Fruit fly (Drosophila melanogaster) whole organism, embryonic: ENCODE results near the gene Mrp5.

ENCODE experiments used
- Awh ChIP-seq: fragments of 200-800 bp; sonication (Bioruptor generic); IDR thresholded peaks from 2 replicates; pipeline ENCODE4, ENCODE4 v1.3.6; 2022; ENCODE audit warnings: missing biosample characterization, missing genetic modification characterization
- BtbVII ChIP-seq: fragments of 200-800 bp; sonication (Bioruptor generic); optimal IDR thresholded peaks from 3 replicates; lab custom pipeline; 2017; ENCODE audit warnings: missing biosample characterization, mild to moderate bottlenecking, missing genetic modification characterization
- CG10654 ChIP-seq: fragments of 200-800 bp; sonication (Bioruptor generic); optimal IDR thresholded peaks from 2 replicates; lab custom pipeline; 2016; ENCODE audit warnings: missing biosample characterization, missing genetic modification characterization
- CG11093 ChIP-seq: fragments of 200-800 bp; sonication (Bioruptor generic); IDR thresholded peaks from 3 replicates; pipeline ENCODE4 v1.3.6; 2022; ENCODE audit warnings: missing biosample characterization, missing genetic modification characterization
- CG11398 ChIP-seq: fragments of 200-800 bp; sonication (Bioruptor generic); optimal IDR thresholded peaks from 2 replicates; lab custom pipeline; 2016; ENCODE audit warnings: missing biosample characterization, missing genetic modification characterization
- CG12104 ChIP-seq: fragments of 200-800 bp; sonication (Bioruptor generic); optimal IDR thresholded peaks from 3 replicates; lab custom pipeline; 2016; ENCODE audit warnings: missing biosample characterization, missing genetic modification characterization
- CG12299 ChIP-seq: fragments of 200-800 bp; sonication (Bioruptor generic); optimal IDR thresholded peaks from 2 replicates; lab custom pipeline; 2018; ENCODE audit warnings: missing biosample characterization, mild to moderate bottlenecking, missing genetic modification characterization
- CG13296 ChIP-seq: fragments of 200-800 bp; sonication (Bioruptor generic); optimal IDR thresholded peaks from 3 replicates; lab custom pipeline; 2018; ENCODE audit warnings: missing biosample characterization, mild to moderate bottlenecking, missing genetic modification characterization
- CG13624 ChIP-seq: fragments of 200-800 bp; sonication (Bioruptor generic); optimal IDR thresholded peaks from 2 replicates; lab custom pipeline; 2016; ENCODE audit warnings: missing biosample characterization, missing genetic modification characterization
- CG13894 ChIP-seq: fragments of 200-800 bp; sonication (Bioruptor generic); optimal IDR thresholded peaks from 3 replicates; lab custom pipeline; 2018; ENCODE audit warnings: missing biosample characterization, mild to moderate bottlenecking, missing genetic modification characterization, moderate library complexity
- CG14965 ChIP-seq: fragments of 200-800 bp; sonication (Bioruptor generic); optimal IDR thresholded peaks from 2 replicates; lab custom pipeline; 2016; ENCODE audit warnings: missing biosample characterization, missing genetic modification characterization, borderline replicate concordance
- CG16779 ChIP-seq: fragments of 200-800 bp; sonication (Bioruptor generic); IDR thresholded peaks from 2 replicates; pipeline ENCODE4 v1.3.6; 2022; ENCODE audit warnings: missing biosample characterization, missing genetic modification characterization
- CG3065 ChIP-seq: fragments of 200-800 bp; sonication (Bioruptor generic); optimal IDR thresholded peaks from 2 replicates; lab custom pipeline; 2016; ENCODE audit warnings: missing biosample characterization, missing genetic modification characterization
- CG34224 ChIP-seq: fragments of 200-800 bp; sonication (Bioruptor generic); IDR thresholded peaks from 3 replicates; pipeline ENCODE4 v1.3.6; 2022; ENCODE audit warnings: missing biosample characterization, missing genetic modification characterization; ENCODE audit not compliant: partially characterized antibody
- CG34376 ChIP-seq: fragments of 200-800 bp; sonication (Bioruptor generic); optimal IDR thresholded peaks from 2 replicates; lab custom pipeline; 2018; ENCODE audit warnings: missing biosample characterization, mild to moderate bottlenecking, missing genetic modification characterization
- CG3995 ChIP-seq: fragments of 200-800 bp; sonication (Bioruptor generic); optimal IDR thresholded peaks from 3 replicates; lab custom pipeline; 2016; ENCODE audit warnings: missing biosample characterization, missing genetic modification characterization
- CG6254 ChIP-seq: fragments of 200-800 bp; sonication (Bioruptor generic); optimal IDR thresholded peaks from 3 replicates; lab custom pipeline; 2017; ENCODE audit warnings: mild to moderate bottlenecking, missing biosample characterization, missing genetic modification reagents, missing genetic modification characterization
- CG6689 ChIP-seq: fragments of 200-800 bp; sonication (Bioruptor generic); IDR thresholded peaks from 2 replicates; pipeline ENCODE4 v1.3.6; 2022; ENCODE audit warnings: missing biosample characterization, missing genetic modification characterization
- CG6813 ChIP-seq: fragments of 200-800 bp; sonication (Bioruptor generic); optimal IDR thresholded peaks from 2 replicates; lab custom pipeline; 2017; ENCODE audit warnings: missing biosample characterization, missing genetic modification characterization, mild to moderate bottlenecking, moderate library complexity, missing genetic modification reagents
- CG7372 ChIP-seq: fragments of 200-800 bp; sonication (Bioruptor generic); IDR thresholded peaks from 2 replicates; pipeline ENCODE4 v1.3.6; 2022; ENCODE audit warnings: missing biosample characterization, missing genetic modification characterization
- CG8388 ChIP-seq: fragments of 200-800 bp; sonication (Bioruptor generic); optimal IDR thresholded peaks from 2 replicates; lab custom pipeline; 2019; ENCODE audit warnings: missing biosample characterization, mild to moderate bottlenecking, missing genetic modification characterization, moderate library complexity
- CG8478 ChIP-seq: fragments of >200 bp; optimal IDR thresholded peaks from 2 replicates; lab custom pipeline; 2018
- CG9437 ChIP-seq: fragments of 200-800 bp; sonication (Bioruptor generic); optimal IDR thresholded peaks from 2 replicates; lab custom pipeline; 2018; ENCODE audit warnings: missing biosample characterization, mild to moderate bottlenecking, missing genetic modification characterization
- Deaf1 ChIP-seq: fragments of 200-800 bp; optimal IDR thresholded peaks from 3 replicates; lab custom pipeline; 2019; ENCODE audit warnings: missing biosample characterization, mild to moderate bottlenecking, missing genetic modification characterization, moderate library complexity
- Dip2 ChIP-seq: fragments of 200-800 bp; sonication (Bioruptor generic); IDR thresholded peaks from 2 replicates; pipeline ENCODE4 v1.3.6; 2022; ENCODE audit warnings: missing biosample characterization, missing genetic modification characterization
- Gsc ChIP-seq: fragments of 200-800 bp; sonication (Bioruptor generic); IDR thresholded peaks from 2 replicates; pipeline ENCODE4 v1.3.6; 2022; ENCODE audit warnings: missing biosample characterization, missing genetic modification characterization
- HLH3B ChIP-seq: fragments of 200-800 bp; sonication (Bioruptor generic); IDR thresholded peaks from 2 replicates; pipeline ENCODE4 v1.3.6; 2022; ENCODE audit warnings: missing biosample characterization, missing genetic modification characterization
- Hr51 ChIP-seq, 2 experiments: fragments of 200-800 bp; sonication (Bioruptor generic); optimal IDR thresholded peaks; 2 replicates in 1 of 2; 3 replicates in 1 of 2; lab custom pipeline; 2016 to 2018; ENCODE audit warnings: missing biosample characterization in 2 of 2, missing genetic modification characterization in 2 of 2, mild to moderate bottlenecking in 1 of 2, moderate library complexity in 1 of 2
- NFAT ChIP-seq: fragments of 200-800 bp; sonication (Bioruptor generic); IDR thresholded peaks from 2 replicates; pipeline ENCODE4 v1.3.6; 2022; ENCODE audit warnings: missing biosample characterization, missing genetic modification characterization
- NfI ChIP-seq: fragments of 200-800 bp; sonication (Bioruptor generic); optimal IDR thresholded peaks from 3 replicates; lab custom pipeline; 2018; ENCODE audit warnings: missing biosample characterization, mild to moderate bottlenecking, missing genetic modification characterization, moderate library complexity
- Spps ChIP-seq: fragments of 200-800 bp; sonication (Bioruptor generic); optimal IDR thresholded peaks from 2 replicates; lab custom pipeline; 2018; ENCODE audit warnings: missing biosample characterization, mild to moderate bottlenecking, missing genetic modification characterization
- Xrp1 ChIP-seq: fragments of 200-800 bp; sonication (Bioruptor generic); IDR thresholded peaks from 2 replicates; pipeline ENCODE4 v1.3.6; 2022; ENCODE audit warnings: missing biosample characterization, missing genetic modification characterization
- az2 ChIP-seq: fragments of 200-800 bp; sonication (Bioruptor generic); optimal IDR thresholded peaks from 3 replicates; lab custom pipeline; 2016; ENCODE audit warnings: missing biosample characterization, missing genetic modification characterization
- bbx ChIP-seq: fragments of 200-800 bp; sonication (Bioruptor generic); IDR thresholded peaks from 2 replicates; pipeline ENCODE4 v1.3.6; 2022; ENCODE audit warnings: missing biosample characterization, missing genetic modification characterization; ENCODE audit not compliant: partially characterized antibody
- bowl ChIP-seq: fragments of 200-800 bp; sonication (Bioruptor generic); IDR thresholded peaks from 2 replicates; pipeline ENCODE4 v1.3.6; 2022; ENCODE audit warnings: missing biosample characterization, missing genetic modification characterization
- chif ChIP-seq, 2 experiments: fragments of 200-800 bp; sonication (Bioruptor generic); optimal IDR thresholded peaks; 3 replicates each; lab custom pipeline; 2016; ENCODE audit warnings: missing biosample characterization in 2 of 2, missing genetic modification characterization in 2 of 2
- dysf ChIP-seq: fragments of 200-800 bp; sonication (Bioruptor generic); IDR thresholded peaks from 3 replicates; pipeline ENCODE4 v1.3.6; 2022; ENCODE audit warnings: missing biosample characterization, missing genetic modification characterization
- lilli ChIP-seq: fragments of 200-800 bp; sonication (Bioruptor generic); optimal IDR thresholded peaks from 3 replicates; lab custom pipeline; 2016; ENCODE audit warnings: missing biosample characterization, missing genetic modification characterization
- luna ChIP-seq: fragments of 200-800 bp; sonication (Bioruptor generic); optimal IDR thresholded peaks from 2 replicates; lab custom pipeline; 2016; ENCODE audit warnings: missing biosample characterization, missing genetic modification characterization
- mam ChIP-seq: fragments of 200-800 bp; sonication (Bioruptor generic); optimal IDR thresholded peaks from 3 replicates; lab custom pipeline; 2016; ENCODE audit warnings: missing biosample characterization, missing genetic modification characterization
- nerfin-1 ChIP-seq: fragments of 200-800 bp; sonication (Bioruptor generic); optimal IDR thresholded peaks from 3 replicates; lab custom pipeline; 2019; ENCODE audit warnings: missing biosample characterization, mild to moderate bottlenecking, missing genetic modification characterization, moderate library complexity
- phol ChIP-seq: fragments of 200-800 bp; sonication (Bioruptor generic); optimal IDR thresholded peaks from 3 replicates; lab custom pipeline; 2018; ENCODE audit warnings: missing biosample characterization, mild to moderate bottlenecking, missing genetic modification characterization, moderate library complexity
- prd ChIP-seq, 3 experiments: fragments of >200 bp in 2 of 3; fragments of 200-800 bp in 1 of 3; sonication (Bioruptor generic) in 1 of 3; optimal IDR thresholded peaks in 2 of 3; IDR thresholded peaks in 1 of 3; 2 replicates in 2 of 3; 3 replicates in 1 of 3; pipeline versions ENCODE4 v1.3.6 to Lab custom; 2017 to 2022; ENCODE audit warnings: missing biosample characterization in 1 of 3, missing genetic modification characterization in 1 of 3
- run ChIP-seq: fragments of 200-800 bp; sonication (Bioruptor generic); optimal IDR thresholded peaks from 3 replicates; lab custom pipeline; 2018; ENCODE audit warnings: missing biosample characterization, mild to moderate bottlenecking, missing genetic modification characterization
- salm ChIP-seq: fragments of 200-800 bp; sonication (Bioruptor generic); optimal IDR thresholded peaks from 2 replicates; lab custom pipeline; 2018; ENCODE audit warnings: missing biosample characterization, mild to moderate bottlenecking, missing genetic modification characterization
- sc ChIP-seq, 3 experiments: fragments of >200 bp in 2 of 3; fragments of 200-800 bp in 1 of 3; sonication (Bioruptor generic) in 1 of 3; optimal IDR thresholded peaks; 2 replicates in 2 of 3; 3 replicates in 1 of 3; lab custom pipeline; 2017; ENCODE audit warnings: mild to moderate bottlenecking in 1 of 3, missing biosample characterization in 1 of 3, missing genetic modification characterization in 1 of 3, missing genetic modification reagents in 1 of 3
- sima ChIP-seq: fragments of 200-800 bp; sonication (Bioruptor generic); optimal IDR thresholded peaks from 2 replicates; lab custom pipeline; 2016; ENCODE audit warnings: missing biosample characterization, missing genetic modification characterization
- sna ChIP-seq: fragments of 200-800 bp; sonication (Bioruptor generic); IDR thresholded peaks from 2 replicates; pipeline ENCODE4 v1.3.6; 2022; ENCODE audit warnings: missing biosample characterization, missing genetic modification characterization; ENCODE audit not compliant: partially characterized antibody
- stc ChIP-seq: fragments of 200-800 bp; sonication (Bioruptor generic); IDR thresholded peaks from 2 replicates; pipeline ENCODE4 v1.3.6; 2022; ENCODE audit warnings: missing biosample characterization, missing genetic modification characterization
- wor ChIP-seq: fragments of 200-800 bp; sonication (Bioruptor generic); IDR thresholded peaks from 2 replicates; pipeline ENCODE4 v1.3.6; 2022; ENCODE audit warnings: missing biosample characterization, missing genetic modification characterization

The Mrp5 gene

dm6 chr3R:19830973-19831372 is 44.5 kb downstream of the Mrp5 start (continued):
- TF ChIP-seq CG8388 (GFP tag; lab: Kevin White, UChicago) (peak; percentile 77), NfI (GFP tag; lab: Kevin White, UChicago) (peak; percentile 34), CG34224 (no peak), sima (GFP tag; lab: Kevin White, UChicago) (no peak), nerfin-1 (tag; lab: Kevin White, UChicago) (peak; percentile 17), Dip2 (GFP tag; lab: Robert Waterston, UW) (no peak), sna (GFP tag; lab: Robert Waterston, UW) (no peak), prd (optimal IDR thresholded peaks at IDR 0.05; lab: Kevin White, UChicago) (no peak), prd (GFP tag; IDR thresholded peaks at IDR 0.05; lab: Robert Waterston, UW) (peak; percentile 68), CG3065 (GFP tag; lab: Kevin White, UChicago) (peak; percentile 4), CG10654 (no peak), CG34376 (no peak), CG3995 (no peak), luna (no peak), bowl (GFP tag; lab: Robert Waterston, UW) (peak; percentile 65; the same call in 1 of the 2 replicates), lilli (GFP tag; lab: Kevin White, UChicago) (peak; percentile 56), Spps (tag; lab: Kevin White, UChicago) (no peak), CG12299 (tag; lab: Kevin White, UChicago) (peak; percentile 41), CG14965 (no peak), CG12104 (GFP tag; lab: Kevin White, UChicago) (no peak), wor (GFP tag; lab: Robert Waterston, UW) (peak; percentile 55), bbx (GFP tag; lab: Robert Waterston, UW) (no peak), Gsc (no peak), NFAT (GFP tag; lab: Robert Waterston, UW) (peak; percentile 64; the same call in 1 of the 2 replicates), CG11398 (GFP tag; lab: Kevin White, UChicago) (no peak), salm (tag; lab: Kevin White, UChicago) (peak; percentile 90), CG6689 (GFP tag; lab: Robert Waterston, UW) (peak; percentile 77), dysf (peak; percentile 81; the same call in 2 of the 3 replicates), CG13894 (tag; lab: Kevin White, UChicago) (no peak), Awh (GFP tag; lab: Robert Waterston, UW) (peak; percentile 72), sc (optimal IDR thresholded peaks at IDR 0.05; lab: Kevin White, UChicago) (no peak), sc (GFP tag; optimal IDR thresholded peaks at IDR 0.05; lab: Kevin White, UChicago) (no peak), CG8478 (lab: Kevin White, UChicago) (no peak), run (tag; lab: Kevin White, UChicago) (peak; percentile 51), stc (GFP tag; lab: Robert Waterston, UW) (peak; percentile 80), CG9437 (GFP tag; lab: Kevin White, UChicago) (peak; percentile 52), az2 (GFP tag; lab: Kevin White, UChicago) (peak; percentile 46), CG16779 (GFP tag; lab: Robert Waterston, UW) (no peak), HLH3B (GFP tag; lab: Robert Waterston, UW) (peak; percentile 75), chif (GFP tag; optimal IDR thresholded peaks at IDR 0.05; lab: Kevin White, UChicago) (peak; percentile 25 to 38), CG6254 (GFP tag; lab: Kevin White, UChicago) (no peak), CG13296 (peak; percentile 58), BtbVII (GFP tag; lab: Kevin White, UChicago) (peak; percentile 37), CG11093 (GFP tag; lab: Robert Waterston, UW) (no peak), CG7372 (GFP tag; lab: Robert Waterston, UW) (peak; percentile 41; the same call in 1 of the 2 replicates), CG13624 (GFP tag; lab: Kevin White, UChicago) (peak; percentile 12), phol (tag; lab: Kevin White, UChicago) (peak; percentile 63), CG6813 (GFP tag; lab: Kevin White, UChicago) (peak; percentile 18), Deaf1 (tag; lab: Kevin White, UChicago) (peak; percentile 38), mam (peak; percentile 42), Xrp1 (GFP tag; lab: Robert Waterston, UW) (peak; percentile 59), Hr51 (GFP tag; optimal IDR thresholded peaks at IDR 0.05; lab: Kevin White, UChicago) (peak in 1 of 2 experiments; percentile 84)
